Worm (Caenorhabditis elegans) whole organism, young adult: ENCODE measurements around the gene R03H10.2.

ENCODE experiments used
- B0035.1 ChIP-seq: sonication (generic microtip); optimal IDR thresholded peaks from 2 replicates; lab custom pipeline; 2016; ENCODE audit warnings: missing genetic modification characterization, mild to moderate bottlenecking, missing compliant biosample characterization, missing genotype, missing genetic modification reagents
- F10E7.11 ChIP-seq: sonication (generic microtip); optimal IDR thresholded peaks from 2 replicates; lab custom pipeline; 2017; ENCODE audit warnings: mild to moderate bottlenecking, missing genetic modification characterization, moderate library complexity, missing compliant biosample characterization
- F23B12.7 ChIP-seq: sonication (generic microtip); optimal IDR thresholded peaks from 2 replicates; lab custom pipeline; 2017; ENCODE audit warnings: missing genetic modification characterization, mild to moderate bottlenecking, missing compliant biosample characterization, antibody characterized with exemption, moderate library complexity; ENCODE audit not compliant: insufficient read depth
- F33H1.4 ChIP-seq: fragments of 200-800 bp; sonication (Bioruptor generic); IDR thresholded peaks from 2 replicates; pipeline ENCODE4 v1.3.6; 2022; ENCODE audit warnings: missing genetic modification reagents, missing genetic modification characterization, missing compliant biosample characterization
- F52B5.7 ChIP-seq: sonication (generic microtip); optimal IDR thresholded peaks from 2 replicates; lab custom pipeline; 2016; ENCODE audit warnings: mild to moderate bottlenecking, missing genetic modification characterization, missing compliant biosample characterization
- F55B11.4 ChIP-seq: sonication (generic microtip); optimal IDR thresholded peaks from 2 replicates; lab custom pipeline; 2016; ENCODE audit warnings: missing compliant biosample characterization, missing genetic modification characterization, borderline replicate concordance; ENCODE audit not compliant: insufficient read depth
- F57C9.4 ChIP-seq: sonication (generic microtip); optimal IDR thresholded peaks from 2 replicates; lab custom pipeline; 2017; ENCODE audit warnings: mild to moderate bottlenecking, missing genetic modification characterization, missing compliant biosample characterization
- T26A5.8 ChIP-seq: sonication (generic microtip); optimal IDR thresholded peaks from 2 replicates; lab custom pipeline; 2016; ENCODE audit warnings: missing genetic modification characterization, missing compliant biosample characterization
- Y56A3A.18 ChIP-seq: fragments of 200-800 bp; sonication (Bioruptor generic); IDR thresholded peaks from 2 replicates; pipeline ENCODE4 v1.3.6; 2022; ENCODE audit warnings: missing genetic modification reagents, missing genetic modification characterization, missing compliant biosample characterization
- Y67H2A.10 ChIP-seq: fragments of 200-800 bp; sonication (Bioruptor generic); conservative IDR thresholded peaks from 2 replicates; pipeline ENCODE4 v1.3.6; 2022; ENCODE audit warnings: missing genetic modification reagents, missing genetic modification characterization, missing compliant biosample characterization
- aptf-2 ChIP-seq: fragments of 200-800 bp; sonication (Bioruptor generic); conservative IDR thresholded peaks from 2 replicates; pipeline ENCODE4 v1.3.6; 2022; ENCODE audit warnings: missing genetic modification reagents, missing genetic modification characterization, missing compliant biosample characterization
- aptf-3 ChIP-seq: fragments of 200-800 bp; sonication (Bioruptor generic); IDR thresholded peaks from 2 replicates; pipeline ENCODE4 v1.3.6; 2022; ENCODE audit warnings: missing genetic modification characterization, missing compliant biosample characterization
- attf-3 ChIP-seq: fragments of 200-800 bp; sonication (Bioruptor generic); conservative IDR thresholded peaks from 2 replicates; pipeline ENCODE4 v1.3.6; 2022; ENCODE audit warnings: missing genetic modification reagents, missing genetic modification characterization, missing compliant biosample characterization
- attf-5 ChIP-seq: fragments of 200-800 bp; sonication (Bioruptor generic); optimal IDR thresholded peaks from 2 replicates; lab custom pipeline; 2018; ENCODE audit warnings: mild to moderate bottlenecking, missing genetic modification characterization, missing compliant biosample characterization
- ccch-3 ChIP-seq: fragments of 200-800 bp; sonication (Bioruptor generic); optimal IDR thresholded peaks from 2 replicates; lab custom pipeline; 2018; ENCODE audit warnings: mild to moderate bottlenecking, missing genetic modification characterization, missing compliant biosample characterization
- ceh-40 ChIP-seq: fragments of 200-800 bp; sonication (Bioruptor generic); IDR thresholded peaks from 2 replicates; pipeline ENCODE4 v1.3.6; 2022; ENCODE audit warnings: missing genetic modification characterization, missing compliant biosample characterization
- dpff-1 ChIP-seq: sonication (generic microtip); optimal IDR thresholded peaks from 2 replicates; lab custom pipeline; 2017; ENCODE audit warnings: mild to moderate bottlenecking, missing genetic modification characterization, missing compliant biosample characterization
- efl-1 ChIP-seq: fragments of 150-350 bp; optimal IDR thresholded peaks from 2 replicates; lab custom pipeline; 2014; ENCODE audit warnings: missing biosample characterization, missing genetic modification reagents, missing genetic modification characterization
- egl-44 ChIP-seq: fragments of 200-800 bp; sonication (Bioruptor generic); IDR thresholded peaks from 2 replicates; pipeline ENCODE4 v1.3.6; 2022; ENCODE audit warnings: missing genetic modification reagents, missing genetic modification characterization, missing compliant biosample characterization
- hrde-1 ChIP-seq: sonication (generic microtip); optimal IDR thresholded peaks from 2 replicates; lab custom pipeline; 2016; ENCODE audit warnings: missing genetic modification characterization, mild to moderate bottlenecking, missing compliant biosample characterization, moderate library complexity, missing genotype, missing genetic modification reagents, borderline replicate concordance
- lin-26 ChIP-seq: fragments of 200-800 bp; sonication (Bioruptor generic); IDR thresholded peaks from 2 replicates; pipeline ENCODE4 v1.3.6; 2022; ENCODE audit warnings: missing genetic modification reagents, missing genetic modification characterization, missing compliant biosample characterization
- lsy-27 ChIP-seq: sonication (generic microtip); optimal IDR thresholded peaks from 2 replicates; lab custom pipeline; 2017; ENCODE audit warnings: missing genetic modification characterization, mild to moderate bottlenecking, missing compliant biosample characterization, antibody characterized with exemption, missing genotype, borderline replicate concordance; ENCODE audit not compliant: insufficient read depth
- madf-6 ChIP-seq: fragments of 200-800 bp; sonication (Bioruptor generic); IDR thresholded peaks from 2 replicates; pipeline ENCODE4 v1.3.6; 2022; ENCODE audit warnings: missing genetic modification reagents, missing genetic modification characterization, missing compliant biosample characterization
- mel-28 ChIP-seq: sonication (generic microtip); optimal IDR thresholded peaks from 2 replicates; lab custom pipeline; 2016; ENCODE audit warnings: borderline replicate concordance, mild to moderate bottlenecking, missing genetic modification characterization, missing compliant biosample characterization
- mes-4 ChIP-seq: sonication (generic microtip); optimal IDR thresholded peaks from 2 replicates; lab custom pipeline; 2016; ENCODE audit warnings: missing genotype, missing genetic modification characterization, missing compliant biosample characterization
- nfya-1 ChIP-seq: sonication (generic microtip); optimal IDR thresholded peaks from 2 replicates; lab custom pipeline; 2017; ENCODE audit warnings: antibody characterized with exemption, missing compliant biosample characterization, missing genetic modification characterization, borderline replicate concordance; ENCODE audit not compliant: insufficient read depth
- nfya-2 ChIP-seq: fragments of 200-800 bp; sonication (Bioruptor generic); IDR thresholded peaks from 2 replicates; pipeline ENCODE4 v1.3.6; 2022; ENCODE audit warnings: missing genetic modification reagents, missing genetic modification characterization, missing compliant biosample characterization
- rcor-1 ChIP-seq: fragments of 200-800 bp; sonication (Bioruptor generic); IDR thresholded peaks from 2 replicates; pipeline ENCODE4 v1.3.6; 2022; ENCODE audit warnings: missing genetic modification reagents, missing genetic modification characterization, missing compliant biosample characterization
- zfh-2 ChIP-seq: fragments of 200-800 bp; sonication (Bioruptor generic); conservative IDR thresholded peaks from 2 replicates; pipeline ENCODE4 v1.3.6; 2022; ENCODE audit warnings: missing genetic modification reagents, missing genetic modification characterization, missing compliant biosample characterization
- ztf-18 ChIP-seq: sonication (generic microtip); optimal IDR thresholded peaks from 2 replicates; lab custom pipeline; 2016; ENCODE audit warnings: missing genotype, mild to moderate bottlenecking, missing genetic modification characterization, missing compliant biosample characterization
- ztf-28 ChIP-seq: fragments of 200-800 bp; sonication (Bioruptor generic); IDR thresholded peaks from 2 replicates; pipeline ENCODE4 v1.3.6; 2022; ENCODE audit warnings: missing genetic modification reagents, missing genetic modification characterization, missing compliant biosample characterization
- ztf-6 ChIP-seq: fragments of 200-800 bp; sonication (Bioruptor generic); IDR thresholded peaks from 2 replicates; pipeline ENCODE4 v1.3.6; 2022; ENCODE audit warnings: missing genetic modification reagents, missing genetic modification characterization, missing compliant biosample characterization

The R03H10.2 gene

ce11 chrII:4155112-4155823 lies at the start of gene R03H10.2:
R03H10.2 (plus strand) TSS chrII:4155773.
- TF ChIP-seq mes-4 (tag; lab: Kevin White, UChicago) (no peak), ccch-3 (GFP tag; lab: Kevin White, UChicago) (no peak), aptf-2 (GFP tag; lab: Robert Waterston, UW) (no peak), dpff-1 (tag; lab: Kevin White, UChicago) (no peak), nfya-2 (no peak), zfh-2 (GFP tag; lab: Robert Waterston, UW) (no peak), ztf-18 (tag; lab: Kevin White, UChicago) (no peak), ztf-6 (GFP tag; lab: Robert Waterston, UW) (no peak), Y56A3A.18 (GFP tag; lab: Robert Waterston, UW) (no peak), F33H1.4 (no peak), mel-28 (tag; lab: Kevin White, UChicago) (no peak), F52B5.7 (tag; lab: Kevin White, UChicago) (no peak), B0035.1 (tag; lab: Kevin White, UChicago) (no peak), lin-26 (no peak), rcor-1 (GFP tag; lab: Robert Waterston, UW) (no peak), T26A5.8 (no peak), egl-44 (GFP tag; lab: Robert Waterston, UW) (no peak)

DNA sequence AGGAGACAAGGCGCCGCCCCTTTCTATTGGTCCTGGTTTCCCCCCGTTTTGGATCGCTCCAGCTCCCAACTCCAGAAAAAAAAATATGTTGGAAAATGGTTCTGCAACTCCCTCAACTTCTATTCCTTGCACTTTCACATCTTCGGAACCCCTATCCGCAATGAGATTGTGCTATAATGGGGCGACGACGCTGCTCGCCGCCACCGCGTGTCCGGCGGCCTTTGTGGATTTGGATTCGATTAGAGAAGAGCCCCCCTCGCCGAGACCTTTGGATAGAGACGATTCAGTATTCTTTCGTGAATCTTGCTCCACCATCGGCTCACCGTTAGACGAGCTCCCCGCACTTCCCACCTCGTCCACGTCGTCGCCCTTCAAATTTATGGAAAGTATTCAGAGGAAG lies 48.4 kb upstream of the R03H10.2 start:
- TF ChIP-seq aptf-3 (GFP tag; lab: Robert Waterston, UW) (peak; percentile 14; the same call in 1 of the 2 replicates), Y67H2A.10 (GFP tag; lab: Robert Waterston, UW) (no peak), zfh-2 (GFP tag; lab: Robert Waterston, UW) (peak; percentile 80)
- TF ChIP-seq, all 124 proteins: peak for 2

- TF ChIP-seq ceh-40 (GFP tag; lab: Robert Waterston, UW) (no peak), lsy-27 (tag; lab: Kevin White, UChicago) (no peak), nfya-1 (tag; lab: Kevin White, UChicago) (no peak), F55B11.4 (no peak), attf-3 (GFP tag; lab: Robert Waterston, UW) (no peak), F57C9.4 (tag; lab: Kevin White, UChicago) (no peak), F23B12.7 (tag; lab: Kevin White, UChicago) (no peak)
Measured at ce11 chrII:4118508-4118907, 37.1 kb upstream of the R03H10.2 start.

- TF ChIP-seq efl-1 (GFP tag; lab: Kevin White, UChicago) (peak; percentile 52), hrde-1 (no peak), nfya-1 (tag; lab: Kevin White, UChicago) (no peak), dpff-1 (tag; lab: Kevin White, UChicago) (no peak), madf-6 (GFP tag; lab: Robert Waterston, UW) (peak; percentile 62)
Measured at ce11 chrII:4122899-4123298, 32.7 kb upstream of the R03H10.2 start.

ce11 chrII:4125239-4125638 lies 30.3 kb upstream of the R03H10.2 start:
- no peak for TF ChIP-seq F55B11.4
- no peak for TF ChIP-seq F10E7.11 (tag; lab: Kevin White, UChicago)
- no peak for TF ChIP-seq attf-5 (GFP tag; lab: Kevin White, UChicago)
- TF ChIP-seq ztf-28 (GFP tag; lab: Robert Waterston, UW): no peak
